Worm (Caenorhabditis elegans): ENCODE data around the gene lin-15A.

DNA sequence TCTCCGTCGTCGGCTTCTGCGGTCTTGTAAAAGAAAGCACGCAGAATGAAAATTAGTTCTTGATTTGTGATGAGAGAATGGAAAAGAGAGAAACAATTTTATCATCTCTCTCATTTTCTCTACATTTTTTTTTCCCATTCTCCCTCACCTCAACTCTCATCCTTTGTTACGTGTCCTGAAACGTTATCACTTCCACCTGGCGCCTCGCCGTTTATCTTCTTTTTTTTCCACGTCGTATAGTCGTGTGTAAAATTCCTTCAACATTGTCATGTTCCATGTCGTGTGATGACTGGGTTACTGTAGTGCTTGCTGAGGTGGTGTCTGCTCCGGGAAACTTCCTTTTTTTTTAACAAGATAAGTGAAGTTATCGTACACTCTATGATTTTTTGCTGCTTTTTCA, 47.7 kb downstream of the lin-15A start:
- TF ChIP-seq ztf-4 (tag; optimal IDR thresholded peaks at IDR 0.05) (no peak), ama-1 (optimal IDR thresholded peaks at IDR 0.05) (no peak), aly-2 (tag; optimal IDR thresholded peaks at IDR 0.05) (no peak), skn-1 (tag; optimal IDR thresholded peaks at IDR 0.05) (no peak), unc-62 (GFP tag; optimal IDR thresholded peaks at IDR 0.05) (no peak), zag-1 (tag; optimal IDR thresholded peaks at IDR 0.05) (no peak), ztf-11 (tag; optimal IDR thresholded peaks at IDR 0.05) (no peak), Y55F3AM.14 (GFP tag; optimal IDR thresholded peaks at IDR 0.05) (no peak)

Measured in whole organism, L2 larva.